Worm (Caenorhabditis elegans): ENCODE data around the gene C08B11.9.

The C08B11.9 gene

ce11 chrII:8034008-8034407 lies 4.0 kb downstream of the C08B11.9 start (continued):
- no peak for TF ChIP-seq F37D6.2 (tag; optimal IDR thresholded peaks at IDR 0.05)
- no peak for TF ChIP-seq unc-130 (GFP tag; optimal IDR thresholded peaks at IDR 0.05)
- TF ChIP-seq hlh-11 (tag; optimal IDR thresholded peaks at IDR 0.05) = peak; percentile 39
- no peak for TF ChIP-seq F10B5.3 (tag; optimal IDR thresholded peaks at IDR 0.05)
- no peak for TF ChIP-seq daf-16 (GFP tag; optimal IDR thresholded peaks at IDR 0.05)
- TF ChIP-seq daf-16 (tag; optimal IDR thresholded peaks at IDR 0.05) = peak; percentile 13
- no peak for TF ChIP-seq Y105C5A.15 (GFP tag; IDR thresholded peaks at IDR 0.05)
- TF ChIP-seq dmd-6 (GFP tag; IDR thresholded peaks at IDR 0.05) = peak; percentile 85
- TF ChIP-seq pqm-1 (tag; optimal IDR thresholded peaks at IDR 0.05) = peak; percentile 17
- no peak for TF ChIP-seq nhr-102 (tag; optimal IDR thresholded peaks at IDR 0.05)
- TF ChIP-seq nhr-48 (tag; optimal IDR thresholded peaks at IDR 0.05) = peak; percentile 19
- TF ChIP-seq madf-9 (GFP tag; conservative IDR thresholded peaks at IDR 0.05) = peak; percentile 14; the same call in 1 of the 2 replicates
- no peak for TF ChIP-seq spr-3 (GFP tag; optimal IDR thresholded peaks at IDR 0.05)
- TF ChIP-seq mep-1 (tag; optimal IDR thresholded peaks at IDR 0.05) = no peak
- TF ChIP-seq set-16 (GFP tag; IDR thresholded peaks at IDR 0.05) = no peak
- peak; percentile 25 for TF ChIP-seq dve-1 (tag; optimal IDR thresholded peaks at IDR 0.05; ENCODE audit: insufficient read depth)
- peak; percentile 10 for TF ChIP-seq mes-2 (tag; optimal IDR thresholded peaks at IDR 0.05; ENCODE audit: poor library complexity, severe bottlenecking)
- TF ChIP-seq unc-39 (tag; optimal IDR thresholded peaks at IDR 0.05) = no peak
- TF ChIP-seq aha-1 (tag) = peak; percentile 59

- TF ChIP-seq madf-5 (GFP tag; IDR thresholded peaks at IDR 0.05) (no peak), lin-1 (GFP tag; IDR thresholded peaks at IDR 0.05) (0 out of 2 replicates have a peak, but pooled peaks have one; percentile 10), tra-1 (GFP tag; IDR thresholded peaks at IDR 0.05) (peak; percentile 66; the same call in 1 of the 2 replicates), nhr-237 (tag; optimal IDR thresholded peaks at IDR 0.05) (no peak), nhr-11 (tag; optimal IDR thresholded peaks at IDR 0.05) (no peak), set-16 (GFP tag; IDR thresholded peaks at IDR 0.05) (no peak), spr-3 (GFP tag; optimal IDR thresholded peaks at IDR 0.05) (no peak), gei-8 (GFP tag; optimal IDR thresholded peaks at IDR 0.05) (no peak), aly-2 (tag; optimal IDR thresholded peaks at IDR 0.05) (no peak), nhr-25 (tag; optimal IDR thresholded peaks at IDR 0.05; ENCODE audit: borderline replicate concordance, insufficient read depth) (no peak), egl-27 (tag; optimal IDR thresholded peaks at IDR 0.05) (no peak), mdt-29 (GFP tag; IDR thresholded peaks at IDR 0.05) (no peak), T20F7.1 (GFP tag; optimal IDR thresholded peaks at IDR 0.05) (peak; percentile 10), lsy-2 (tag; optimal IDR thresholded peaks at IDR 0.05) (no peak), nhr-28 (tag; optimal IDR thresholded peaks at IDR 0.05) (peak; percentile 66), aha-1 (tag) (no peak), zfp-3 (GFP tag; conservative IDR thresholded peaks at IDR 0.05) (no peak), fos-1 (tag; optimal IDR thresholded peaks at IDR 0.05) (no peak), mep-1 (tag; optimal IDR thresholded peaks at IDR 0.05) (no peak), jun-1 (tag; optimal IDR thresholded peaks at IDR 0.05) (no peak), hlh-11 (tag; optimal IDR thresholded peaks at IDR 0.05) (peak; percentile 61), lin-15B (tag; optimal IDR thresholded peaks at IDR 0.05) (no peak), dmd-9 (GFP tag; IDR thresholded peaks at IDR 0.05) (no peak), snpc-4 (tag; optimal IDR thresholded peaks at IDR 0.05) (no peak), php-3 (GFP tag; IDR thresholded peaks at IDR 0.05) (peak; percentile 46; the same call in 1 of the 2 replicates), dpl-1 (GFP tag; optimal IDR thresholded peaks at IDR 0.05) (no peak), pha-4 (GFP tag; IDR thresholded peaks at IDR 0.05) (no peak), pha-4 (tag; optimal IDR thresholded peaks at IDR 0.05) (no peak), nhr-111 (GFP tag; optimal IDR thresholded peaks at IDR 0.05) (no peak), ZK337.2 (GFP tag; IDR thresholded peaks at IDR 0.05) (no peak), fkh-10 (GFP tag; optimal IDR thresholded peaks at IDR 0.05) (no peak), dve-1 (tag; optimal IDR thresholded peaks at IDR 0.05; ENCODE audit: insufficient read depth) (peak; percentile 74), daf-16 (GFP tag; optimal IDR thresholded peaks at IDR 0.05) (peak in 1 of 2 experiments; percentile 11), daf-16 (tag; optimal IDR thresholded peaks at IDR 0.05) (peak; percentile 49), mdl-1 (tag; optimal IDR thresholded peaks at IDR 0.05) (no peak), hlh-30 (tag; optimal IDR thresholded peaks at IDR 0.05; ENCODE audit: insufficient read depth) (no peak), nhr-6 (tag; optimal IDR thresholded peaks at IDR 0.05) (no peak), pqm-1 (tag; optimal IDR thresholded peaks at IDR 0.05) (peak; percentile 43), nhr-48 (tag; optimal IDR thresholded peaks at IDR 0.05) (peak; percentile 41), ZK546.5 (tag; optimal IDR thresholded peaks at IDR 0.05) (no peak), mes-2 (tag; optimal IDR thresholded peaks at IDR 0.05; ENCODE audit: poor library complexity, severe bottlenecking) (no peak)
Measured at ce11 chrII:8032657-8033056, 5.3 kb downstream of the C08B11.9 start, which contains the start of gene nrf-6. Gene nrf-6, minus strand, starts transcription at chrII:8032708.
